Fruit fly (Drosophila melanogaster) whole organism, prepupa: ENCODE data around the gene Shal.
A peak's percentile ranks its signal among the peaks of the same experiment; 100 is the strongest.

Experiments used
- CG6792 ChIP-seq: fragments of 200-800 bp; sonication (Bioruptor generic); optimal IDR thresholded peaks from 3 replicates; lab custom pipeline; 2016; ENCODE audit warnings: missing biosample characterization, missing genetic modification characterization
- CG9139 ChIP-seq: fragments of 200-800 bp; sonication (Bioruptor generic); optimal IDR thresholded peaks from 3 replicates; lab custom pipeline; 2017; ENCODE audit warnings: missing biosample characterization, mild to moderate bottlenecking, missing genetic modification characterization

DNA sequence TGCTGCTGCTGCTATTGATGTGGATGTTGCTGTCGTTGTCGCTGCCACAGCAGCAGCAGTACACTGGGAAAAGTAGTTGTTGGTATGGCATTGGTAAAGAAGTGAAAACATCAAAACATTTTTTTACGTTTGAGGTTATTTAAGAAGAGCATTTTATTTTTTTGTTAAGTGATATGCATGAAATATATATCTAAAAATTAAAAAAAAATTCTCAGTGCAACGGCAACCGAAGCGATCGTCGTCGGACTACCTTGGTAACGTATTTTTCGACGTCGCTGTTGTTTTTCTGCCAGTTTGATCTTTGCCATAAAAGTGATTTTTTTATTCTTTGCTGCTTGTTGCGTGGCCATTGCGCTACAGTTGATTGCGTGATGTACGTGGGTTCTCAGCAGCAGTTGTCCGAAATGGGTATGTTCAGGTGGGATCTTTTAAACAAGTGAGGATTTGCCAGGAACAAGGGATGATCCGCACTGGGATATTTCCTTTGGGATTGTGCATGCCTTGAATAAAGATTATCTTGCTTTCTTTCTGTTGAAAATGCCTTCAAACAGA, 23.6 kb downstream of the Shal start:
- TF ChIP-seq CG6792 (GFP tag; lab: Kevin White, UChicago) = peak; percentile 98
- TF ChIP-seq CG9139 (GFP tag; lab: Kevin White, UChicago) = peak; percentile 98
